Fruit fly (Drosophila melanogaster): ENCODE measurements around the gene CG16986.

The CG16986 gene

DNA sequence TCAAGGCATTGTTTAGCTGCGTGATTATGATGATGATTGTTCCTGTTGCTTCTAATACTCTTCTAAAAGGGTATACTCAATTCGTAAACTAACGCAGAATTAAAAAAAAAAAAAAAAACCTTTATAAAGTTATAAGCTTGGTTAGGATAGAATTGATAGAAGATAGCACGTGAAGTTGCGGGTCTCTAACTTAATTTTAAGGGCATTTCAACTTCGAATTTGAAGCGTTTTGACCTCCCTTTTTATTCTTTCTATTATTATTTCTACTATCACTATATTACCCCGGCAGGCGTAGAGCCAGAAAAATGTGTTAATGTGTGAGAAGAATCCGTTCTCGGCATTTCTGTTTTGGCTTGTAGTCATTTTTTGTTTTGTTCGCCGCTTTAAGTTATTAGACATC, 21.4 kb upstream of the CG16986 start (continued):
- TF ChIP-seq aop (GFP tag; IDR thresholded peaks at IDR 0.05): no peak
- 0 out of 2 replicates have a peak, but pooled peaks have one; percentile 9 for TF ChIP-seq gt (GFP tag; IDR thresholded peaks at IDR 0.05)
- TF ChIP-seq Antp (GFP tag; optimal IDR thresholded peaks at IDR 0.05): peak; percentile 20
- TF ChIP-seq Poxn (GFP tag; IDR thresholded peaks at IDR 0.05): no peak
- no peak for TF ChIP-seq kay (GFP tag; optimal IDR thresholded peaks at IDR 0.05)
- TF ChIP-seq Adf1 (GFP tag; IDR thresholded peaks at IDR 0.05): no peak
- TF ChIP-seq CG1603 (tag; optimal IDR thresholded peaks at IDR 0.05): no peak
- no peak for TF ChIP-seq en (GFP tag; optimal IDR thresholded peaks at IDR 0.05)
- TF ChIP-seq tll (GFP tag; optimal IDR thresholded peaks at IDR 0.05): no peak
- TF ChIP-seq sr (GFP tag; IDR thresholded peaks at IDR 0.05): no peak
- TF ChIP-seq lola (GFP tag; optimal IDR thresholded peaks at IDR 0.05): peak in 1 of 3 experiments; percentile 79
- TF ChIP-seq dpn (GFP tag; optimal IDR thresholded peaks at IDR 0.05): peak; percentile 45 to 66
- TF ChIP-seq Chrac-16 (GFP tag; optimal IDR thresholded peaks at IDR 0.05): peak; percentile 56
- peak; percentile 64 for TF ChIP-seq CG14441 (GFP tag; IDR thresholded peaks at IDR 0.05)
- peak; percentile 58 for TF ChIP-seq Bteb2 (GFP tag; optimal IDR thresholded peaks at IDR 0.05)
- TF ChIP-seq rib (GFP tag; IDR thresholded peaks at IDR 0.05): no peak
- no peak for TF ChIP-seq maf-S (GFP tag; optimal IDR thresholded peaks at IDR 0.05)
- no peak for TF ChIP-seq ftz-f1 (GFP tag; optimal IDR thresholded peaks at IDR 0.05)
- no peak for TF ChIP-seq CG7987 (GFP tag; optimal IDR thresholded peaks at IDR 0.05)
- no peak for TF ChIP-seq slou (GFP tag; optimal IDR thresholded peaks at IDR 0.05)
- TF ChIP-seq CG1832 (GFP tag; optimal IDR thresholded peaks at IDR 0.05): no peak
- TF ChIP-seq ash1 (GFP tag; optimal IDR thresholded peaks at IDR 0.05): no peak
- TF ChIP-seq CG1529 (GFP tag; optimal IDR thresholded peaks at IDR 0.05): peak; percentile 57
- no peak for TF ChIP-seq Elba2 (GFP tag; optimal IDR thresholded peaks at IDR 0.05)
- peak; percentile 56 for TF ChIP-seq CG10431 (GFP tag; optimal IDR thresholded peaks at IDR 0.05)
- TF ChIP-seq CG4820 (GFP tag; optimal IDR thresholded peaks at IDR 0.05): peak; percentile 30
- TF ChIP-seq CG17912 (GFP tag; optimal IDR thresholded peaks at IDR 0.05): no peak
- TF ChIP-seq CG6683 (GFP tag; optimal IDR thresholded peaks at IDR 0.05): no peak
- peak; percentile 79 for TF ChIP-seq CG10979 (tag; optimal IDR thresholded peaks at IDR 0.05)
- peak; percentile 33 for TF ChIP-seq CG3407 (GFP tag; optimal IDR thresholded peaks at IDR 0.05)
- TF ChIP-seq tx (GFP tag; optimal IDR thresholded peaks at IDR 0.05): peak; percentile 30
- TF ChIP-seq HLH54F (GFP tag; optimal IDR thresholded peaks at IDR 0.05): no peak
- TF ChIP-seq CG12071 (GFP tag; optimal IDR thresholded peaks at IDR 0.05): peak; percentile 5
- peak; percentile 19 for TF ChIP-seq Usf (GFP tag; optimal IDR thresholded peaks at IDR 0.05)
- TF ChIP-seq PHDP (tag; optimal IDR thresholded peaks at IDR 0.05): peak; percentile 75
- TF ChIP-seq CG8359 (GFP tag; optimal IDR thresholded peaks at IDR 0.05; ENCODE audit: borderline replicate concordance): no peak
- TF ChIP-seq CG15269 (tag; optimal IDR thresholded peaks at IDR 0.05): peak; percentile 71
- TF ChIP-seq gcm2 (GFP tag; optimal IDR thresholded peaks at IDR 0.05): no peak
- TF ChIP-seq CG17359 (tag; optimal IDR thresholded peaks at IDR 0.05): peak; percentile 76
- peak; percentile 47 for TF ChIP-seq Mad (GFP tag; optimal IDR thresholded peaks at IDR 0.05)
- no peak for TF ChIP-seq ase (GFP tag; IDR thresholded peaks at IDR 0.05)
- no peak for TF ChIP-seq fd64A (GFP tag; optimal IDR thresholded peaks at IDR 0.05)
- no peak for TF ChIP-seq CG12236 (GFP tag; optimal IDR thresholded peaks at IDR 0.05)
- peak in 1 of 2 experiments; percentile 55 for TF ChIP-seq eve (GFP tag; optimal IDR thresholded peaks at IDR 0.05)
- 0 out of 2 replicates have a peak, but pooled peaks have one; percentile 38 for TF ChIP-seq stc (GFP tag; IDR thresholded peaks at IDR 0.05)
- TF ChIP-seq CG34376 (GFP tag; optimal IDR thresholded peaks at IDR 0.05): no peak
- TF ChIP-seq CG31388 (GFP tag; optimal IDR thresholded peaks at IDR 0.05): no peak
- TF ChIP-seq CG13424 (tag; optimal IDR thresholded peaks at IDR 0.05): peak; percentile 77
- TF ChIP-seq CG11085 (GFP tag; IDR thresholded peaks at IDR 0.05): peak; percentile 34; the same call in 1 of the 2 replicates
- TF ChIP-seq psq (GFP tag; optimal IDR thresholded peaks at IDR 0.05): no peak
- no peak for TF ChIP-seq CG4282 (GFP tag; optimal IDR thresholded peaks at IDR 0.05)
- peak; percentile 94 for TF ChIP-seq sens (GFP tag)

Data from whole organism, embryonic.